Worm (Caenorhabditis elegans): ENCODE measurements around the gene rol-1.

Gene rol-1

ce11 chrII:12185710-12186109 lies 13.3 kb downstream of the rol-1 start, which contains the start of gene Y57A10A.14:
Y57A10A.14 (plus strand) TSS chrII:12185937.
- TF ChIP-seq tlp-1 (tag; optimal IDR thresholded peaks at IDR 0.05) (peak; percentile 72), swsn-7 (tag; optimal IDR thresholded peaks at IDR 0.05) (no peak), fkh-4 (tag; optimal IDR thresholded peaks at IDR 0.05; ENCODE audit: borderline replicate concordance) (no peak), nhr-76 (tag; optimal IDR thresholded peaks at IDR 0.05) (no peak), pqm-1 (tag; optimal IDR thresholded peaks at IDR 0.05) (peak; percentile 52), dpl-1 (GFP tag; optimal IDR thresholded peaks at IDR 0.05) (peak in 1 of 3 experiments; percentile 4), lsy-2 (tag; optimal IDR thresholded peaks at IDR 0.05) (no peak), nhr-47 (tag; optimal IDR thresholded peaks at IDR 0.05) (no peak), efl-1 (optimal IDR thresholded peaks at IDR 0.05) (no peak), efl-1 (GFP tag; optimal IDR thresholded peaks at IDR 0.05 in 1 of 2) (peak in 1 of 2 experiments; percentile 88), elt-2 (tag; optimal IDR thresholded peaks at IDR 0.05) (peak; percentile 91), zag-1 (tag; optimal IDR thresholded peaks at IDR 0.05) (no peak), lin-35 (GFP tag; optimal IDR thresholded peaks at IDR 0.05) (peak in 1 of 2 experiments; percentile 19), jun-1 (tag; optimal IDR thresholded peaks at IDR 0.05) (peak; percentile 39), vab-15 (tag; optimal IDR thresholded peaks at IDR 0.05) (no peak), lir-3 (tag; optimal IDR thresholded peaks at IDR 0.05; ENCODE audit: poor library complexity) (no peak)

DNA sequence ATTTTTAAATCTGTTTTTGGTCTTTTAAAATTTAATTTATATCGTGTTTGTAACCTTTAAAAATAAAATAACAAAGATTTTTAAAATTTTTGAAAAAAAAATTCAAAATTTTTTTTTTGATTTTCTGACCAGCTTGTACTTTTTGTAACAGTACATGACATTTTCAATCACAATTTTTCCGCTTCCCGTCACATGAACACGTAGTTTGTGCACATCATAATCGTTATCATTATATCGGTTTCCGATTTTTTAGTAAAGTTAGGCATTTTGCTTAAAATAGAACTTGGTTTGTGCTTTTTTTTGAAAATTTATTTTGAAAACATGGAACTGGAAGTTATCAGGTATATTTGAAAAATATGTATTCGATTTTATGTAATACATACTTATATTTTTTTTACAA lies 14.4 kb downstream of the rol-1 start:
- TF ChIP-seq elt-2 (tag; optimal IDR thresholded peaks at IDR 0.05) (peak; percentile 47), lin-39 (tag; optimal IDR thresholded peaks at IDR 0.05) (no peak)

- TF ChIP-seq sox-4 (tag; optimal IDR thresholded peaks at IDR 0.05) (no peak), unc-86 (tag; optimal IDR thresholded peaks at IDR 0.05) (no peak), efl-1 (optimal IDR thresholded peaks at IDR 0.05) (no peak), efl-1 (GFP tag; optimal IDR thresholded peaks at IDR 0.05 in 1 of 2) (peak in 1 of 2 experiments; percentile 67), C16A3.4 (tag; optimal IDR thresholded peaks at IDR 0.05) (no peak), nhr-47 (tag; optimal IDR thresholded peaks at IDR 0.05) (no peak)
Measured at ce11 chrII:12189193-12189592, 16.8 kb downstream of the rol-1 start.

- TF ChIP-seq nhr-85 (tag): no peak
- no peak for TF ChIP-seq nhr-28 (tag; optimal IDR thresholded peaks at IDR 0.05)
- TF ChIP-seq efl-1 (optimal IDR thresholded peaks at IDR 0.05): no peak
- peak in 1 of 2 experiments; percentile 75 for TF ChIP-seq efl-1 (GFP tag; optimal IDR thresholded peaks at IDR 0.05 in 1 of 2)
Measured at ce11 chrII:12199209-12199608, 26.8 kb downstream of the rol-1 start.

DNA sequence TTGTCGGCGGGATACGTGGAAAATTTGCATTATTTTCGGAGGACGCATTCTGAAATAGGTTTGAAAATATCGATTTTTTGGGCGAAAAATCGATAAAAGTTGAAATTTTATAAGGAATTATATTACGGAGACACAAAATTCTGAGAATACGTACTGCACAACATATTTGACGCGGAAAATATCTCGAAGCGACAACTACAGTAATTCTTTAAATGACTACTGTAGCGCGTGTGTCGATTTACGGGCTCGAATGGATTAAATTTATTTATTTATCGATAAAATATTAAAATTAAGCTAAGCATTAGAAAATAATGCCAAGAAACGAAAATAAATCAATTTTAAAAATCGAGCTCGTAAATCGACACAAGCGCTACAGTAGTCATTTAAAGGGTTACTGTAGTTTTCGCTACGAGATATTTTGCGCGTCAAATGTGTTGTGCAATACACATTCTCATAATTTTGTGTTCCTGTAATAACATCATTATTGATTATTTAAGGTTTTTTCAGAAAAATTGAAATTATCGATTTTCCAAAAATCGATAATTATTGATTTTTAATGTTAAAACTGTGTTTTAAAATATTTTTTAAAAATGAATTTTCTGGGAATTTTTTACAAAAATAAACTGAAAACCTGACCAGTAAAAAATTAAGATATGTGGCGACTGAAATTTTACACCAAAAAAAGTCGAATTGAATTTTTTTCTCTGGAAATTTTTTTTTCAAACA lies 27.7 kb downstream of the rol-1 start, which contains the start of gene polg-1:
Gene polg-1, minus strand, starts transcription at position 51 of the 726 bp plus-strand sequence.
- TF ChIP-seq nhr-84 (tag; optimal IDR thresholded peaks at IDR 0.05): no peak
- no peak for TF ChIP-seq nhr-28 (tag; optimal IDR thresholded peaks at IDR 0.05)
- TF ChIP-seq tlp-1 (tag; optimal IDR thresholded peaks at IDR 0.05): no peak
- TF ChIP-seq elt-2 (tag; optimal IDR thresholded peaks at IDR 0.05): no peak
- TF ChIP-seq efl-3 (GFP tag; optimal IDR thresholded peaks at IDR 0.05): no peak
- no peak for TF ChIP-seq nhr-76 (tag; optimal IDR thresholded peaks at IDR 0.05)
- TF ChIP-seq F16B12.6 (tag; optimal IDR thresholded peaks at IDR 0.05): no peak

DNA sequence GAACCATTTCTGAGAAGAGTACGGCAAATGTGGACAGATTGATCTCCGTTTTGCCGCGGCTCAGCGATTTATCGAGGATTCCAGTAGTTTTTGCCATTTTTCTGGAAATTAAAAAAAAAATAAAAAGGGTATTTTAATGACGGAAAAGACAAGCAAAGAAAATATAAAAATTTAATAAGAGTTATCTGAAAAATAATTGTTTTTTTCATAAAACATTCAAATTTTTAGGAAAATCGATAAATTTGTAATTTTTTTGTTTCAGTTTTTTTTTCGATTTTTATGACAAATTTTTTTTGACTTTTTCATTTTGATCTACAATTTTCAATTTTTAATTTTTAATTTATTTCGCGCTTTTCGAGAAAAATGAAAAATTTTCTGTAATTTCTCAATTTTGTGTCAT lies 29.9 kb downstream of the rol-1 start, which contains the start of gene trpp-5:
Gene trpp-5, minus strand, starts transcription at position 101 of the 400 bp plus-strand sequence.
- TF ChIP-seq mab-9 (GFP tag; IDR thresholded peaks at IDR 0.05): no peak
- TF ChIP-seq nhr-90 (tag; optimal IDR thresholded peaks at IDR 0.05; ENCODE audit: poor library complexity): no peak
- no peak for TF ChIP-seq ceh-82 (tag; optimal IDR thresholded peaks at IDR 0.05)
- no peak for TF ChIP-seq lin-15B (tag; optimal IDR thresholded peaks at IDR 0.05)
- TF ChIP-seq skn-1 (tag; optimal IDR thresholded peaks at IDR 0.05): no peak
- TF ChIP-seq swsn-7 (tag; optimal IDR thresholded peaks at IDR 0.05): no peak
- TF ChIP-seq ztf-4 (tag; optimal IDR thresholded peaks at IDR 0.05): no peak
- TF ChIP-seq aly-2 (tag; optimal IDR thresholded peaks at IDR 0.05): no peak
- TF ChIP-seq dpl-1 (GFP tag; optimal IDR thresholded peaks at IDR 0.05): no peak
- TF ChIP-seq isw-1 (GFP tag; IDR thresholded peaks at IDR 0.05): no peak
- no peak for TF ChIP-seq ces-1 (GFP tag; optimal IDR thresholded peaks at IDR 0.05)

Data from whole organism, L1 larva.